Worm (Caenorhabditis elegans) whole organism, L4 larva: Measurements from ENCODE around the gene Y44A6C.1.

Experiments used
- F10B5.3 ChIP-seq: sonication (generic microtip); optimal IDR thresholded peaks from 2 replicates; lab custom pipeline; 2016; ENCODE audit warnings: mild to moderate bottlenecking, missing genetic modification characterization, missing compliant biosample characterization
- F26F4.8 ChIP-seq: fragments of 200-800 bp; sonication (Bioruptor generic); conservative IDR thresholded peaks from 2 replicates; pipeline ENCODE4 v1.3.6; 2022; ENCODE audit warnings: missing genetic modification characterization, missing compliant biosample characterization
- F37D6.2 ChIP-seq: sonication (generic microtip); optimal IDR thresholded peaks from 2 replicates; lab custom pipeline; 2016; ENCODE audit warnings: mild to moderate bottlenecking, missing genetic modification characterization, missing compliant biosample characterization
- F44E2.7 ChIP-seq: fragments of 200-800 bp; sonication (Bioruptor generic); IDR thresholded peaks from 2 replicates; pipeline ENCODE4 v2.1.2; 2022; ENCODE audit warnings: missing genetic modification characterization, missing compliant biosample characterization
- R02D3.7 ChIP-seq: fragments of 150-350 bp; sonication (generic microtip); optimal IDR thresholded peaks from 3 replicates; lab custom pipeline; 2014; ENCODE audit warnings: missing biosample characterization, missing genetic modification characterization
- T26A8.4 ChIP-seq: fragments of 200-800 bp; sonication (Bioruptor generic); IDR thresholded peaks from 2 replicates; pipeline ENCODE4 v1.3.6; 2022; ENCODE audit warnings: missing genetic modification characterization, missing compliant biosample characterization
- Y48G9A.11 ChIP-seq: fragments of 200-800 bp; sonication (Bioruptor generic); IDR thresholded peaks from 2 replicates; pipeline ENCODE4 v1.3.6; 2022; ENCODE audit warnings: missing genetic modification reagents, missing genetic modification characterization, missing compliant biosample characterization
- Y5F2A.4 ChIP-seq: fragments of 200-800 bp; sonication (Bioruptor generic); optimal IDR thresholded peaks from 2 replicates; lab custom pipeline; 2018; ENCODE audit warnings: mild to moderate bottlenecking, missing genetic modification characterization, missing compliant biosample characterization
- ZK546.5 ChIP-seq, 2 experiments: sonication (generic microtip); optimal IDR thresholded peaks; 2 replicates each; lab custom pipeline; 2017; ENCODE audit warnings: missing biosample characterization in 2 of 2, missing genetic modification characterization in 2 of 2
- aha-1 ChIP-seq: fragments of 150-350 bp; peaks from one replicate; lab custom pipeline; 2014; ENCODE audit warnings: missing biosample characterization, missing genetic modification characterization
- ceh-28 ChIP-seq: fragments of 150-350 bp; optimal IDR thresholded peaks from 2 replicates; lab custom pipeline; 2014; ENCODE audit warnings: missing biosample characterization, missing genetic modification reagents, missing genetic modification characterization
- ceh-82 ChIP-seq: sonication (generic microtip); optimal IDR thresholded peaks from 2 replicates; lab custom pipeline; 2017; ENCODE audit warnings: missing biosample characterization, missing genetic modification characterization
- daf-16 ChIP-seq, 3 experiments: sonication (generic microtip); optimal IDR thresholded peaks; 2 replicates each; lab custom pipeline; 2016 to 2017; ENCODE audit warnings: missing genetic modification characterization in 3 of 3, missing genetic modification reagents in 3 of 3, mild to moderate bottlenecking in 2 of 3, missing compliant biosample characterization in 2 of 3, missing biosample characterization in 1 of 3, moderate library complexity in 1 of 3
- daf-19 ChIP-seq: fragments of 200-800 bp; sonication (Bioruptor generic); conservative IDR thresholded peaks from 2 replicates; pipeline ENCODE4 v1.3.6; 2022; ENCODE audit warnings: missing genetic modification characterization, missing compliant biosample characterization
- daf-8 ChIP-seq: fragments of 200-800 bp; sonication (Bioruptor generic); IDR thresholded peaks from 2 replicates; pipeline ENCODE4 v1.3.6; 2022; ENCODE audit warnings: missing genetic modification characterization, missing compliant biosample characterization
- dmd-9 ChIP-seq: fragments of 200-800 bp; sonication (Bioruptor generic); IDR thresholded peaks from 2 replicates; pipeline ENCODE4 v1.3.6; 2022; ENCODE audit warnings: missing genetic modification reagents, missing genetic modification characterization, missing compliant biosample characterization
- dpl-1 ChIP-seq: fragments of 150-350 bp; optimal IDR thresholded peaks from 2 replicates; lab custom pipeline; 2014; ENCODE audit warnings: missing biosample characterization, missing genetic modification reagents, missing genetic modification characterization
- egl-27 ChIP-seq: sonication (generic microtip); optimal IDR thresholded peaks from 3 replicates; lab custom pipeline; 2017; ENCODE audit warnings: missing biosample characterization, missing genetic modification reagents, missing genetic modification characterization
- egl-43 ChIP-seq: fragments of 200-800 bp; sonication (Bioruptor generic); IDR thresholded peaks from 2 replicates; pipeline ENCODE4 v1.3.6; 2022; ENCODE audit warnings: missing genetic modification reagents, missing genetic modification characterization, missing compliant biosample characterization
- hmg-1.1 ChIP-seq: fragments of 200-800 bp; sonication (Bioruptor generic); IDR thresholded peaks from 2 replicates; pipeline ENCODE4 v1.3.6; 2022; ENCODE audit warnings: missing genetic modification reagents, missing genetic modification characterization, missing compliant biosample characterization
- jun-1 ChIP-seq: fragments of 150-350 bp; optimal IDR thresholded peaks from 2 replicates; lab custom pipeline; 2014; ENCODE audit warnings: missing biosample characterization, missing genetic modification reagents, missing genetic modification characterization
- lin-13 ChIP-seq: fragments of 150-350 bp; optimal IDR thresholded peaks from 2 replicates; lab custom pipeline; 2014; ENCODE audit warnings: missing biosample characterization, missing genetic modification reagents, missing genetic modification characterization
- lin-15B ChIP-seq: fragments of 150-350 bp; sonication (generic microtip); optimal IDR thresholded peaks from 3 replicates; lab custom pipeline; 2014; ENCODE audit warnings: missing biosample characterization, missing genetic modification characterization
- lin-29 ChIP-seq: fragments of 200-800 bp; sonication (Bioruptor generic); IDR thresholded peaks from 2 replicates; pipeline ENCODE4 v1.3.6; 2022; ENCODE audit warnings: missing genetic modification reagents, missing genetic modification characterization, missing compliant biosample characterization
- lin-38 ChIP-seq: fragments of 200-800 bp; sonication (Bioruptor generic); IDR thresholded peaks from 2 replicates; pipeline ENCODE4 v1.3.6; 2022; ENCODE audit warnings: missing genetic modification reagents, missing genetic modification characterization, missing compliant biosample characterization
- lin-39 ChIP-seq: fragments of 150-350 bp; optimal IDR thresholded peaks from 2 replicates; lab custom pipeline; 2014; ENCODE audit warnings: missing biosample characterization, missing genetic modification reagents, missing genetic modification characterization
- madf-9 ChIP-seq: fragments of 200-800 bp; sonication (Bioruptor generic); conservative IDR thresholded peaks from 2 replicates; pipeline ENCODE4 v1.3.6; 2022; ENCODE audit warnings: missing genetic modification reagents, missing genetic modification characterization, missing compliant biosample characterization
- mdl-1 ChIP-seq, 2 experiments: fragments of 150-350 bp in 1 of 2; sonication (generic microtip) in 1 of 2; optimal IDR thresholded peaks; 2 replicates each; lab custom pipeline; 2014 to 2017; ENCODE audit warnings: missing biosample characterization in 2 of 2, missing genetic modification characterization in 2 of 2
- nhr-10 ChIP-seq: fragments of 150-350 bp; optimal IDR thresholded peaks from 2 replicates; lab custom pipeline; 2014; ENCODE audit warnings: missing biosample characterization, missing genetic modification characterization
- nhr-102 ChIP-seq: sonication (generic microtip); optimal IDR thresholded peaks from 2 replicates; lab custom pipeline; 2016; ENCODE audit warnings: mild to moderate bottlenecking, missing genetic modification characterization, moderate library complexity, missing compliant biosample characterization
- nhr-237 ChIP-seq: sonication (generic microtip); optimal IDR thresholded peaks from 2 replicates; lab custom pipeline; 2017; ENCODE audit warnings: missing biosample characterization, missing genetic modification characterization
- nhr-28 ChIP-seq: fragments of 150-350 bp; optimal IDR thresholded peaks from 2 replicates; lab custom pipeline; 2014; ENCODE audit warnings: missing biosample characterization, missing genetic modification characterization
- nhr-77 ChIP-seq: fragments of 150-350 bp; optimal IDR thresholded peaks from 2 replicates; lab custom pipeline; 2014; ENCODE audit warnings: missing biosample characterization, missing genetic modification characterization
- saeg-2 ChIP-seq: fragments of 200-800 bp; sonication (Bioruptor generic); IDR thresholded peaks from 2 replicates; pipeline ENCODE4 v1.3.6; 2022; ENCODE audit warnings: missing genetic modification reagents, missing genetic modification characterization, missing compliant biosample characterization
- skn-1 ChIP-seq: fragments of 150-350 bp; optimal IDR thresholded peaks from 2 replicates; lab custom pipeline; 2014; ENCODE audit warnings: missing biosample characterization, missing genetic modification characterization
- tag-97 ChIP-seq: fragments of 200-800 bp; sonication (Bioruptor generic); IDR thresholded peaks from 2 replicates; pipeline ENCODE4 v1.3.6; 2022; ENCODE audit warnings: missing genetic modification characterization, missing compliant biosample characterization
- unc-62 ChIP-seq, 3 experiments: fragments of 150-350 bp in 1 of 3; sonication (generic microtip); optimal IDR thresholded peaks in 2 of 3; peaks in 1 of 3; 1 replicate in 1 of 3; 2 replicates in 2 of 3; lab custom pipeline; 2014 to 2017; ENCODE audit warnings: missing biosample characterization in 3 of 3, missing genetic modification characterization in 3 of 3, missing genetic modification reagents in 3 of 3, missing genotype in 1 of 3
- vab-7 ChIP-seq: fragments of 200-800 bp; sonication (Bioruptor generic); IDR thresholded peaks from 2 replicates; pipeline ENCODE4 v1.3.6; 2022; ENCODE audit warnings: missing genetic modification reagents, missing genetic modification characterization, missing compliant biosample characterization
- zag-1 ChIP-seq: fragments of 150-350 bp; optimal IDR thresholded peaks from 2 replicates; lab custom pipeline; 2014; ENCODE audit warnings: missing biosample characterization, missing genetic modification characterization
- zfp-3 ChIP-seq: fragments of 200-800 bp; sonication (Bioruptor generic); conservative IDR thresholded peaks from 2 replicates; pipeline ENCODE4 v1.3.6; 2022; ENCODE audit warnings: missing genetic modification reagents, missing genetic modification characterization, missing compliant biosample characterization
- ztf-7 ChIP-seq: fragments of 150-350 bp; optimal IDR thresholded peaks from 2 replicates; lab custom pipeline; 2014; ENCODE audit warnings: missing biosample characterization, missing genetic modification characterization

Y44A6C.1 gene

DNA sequence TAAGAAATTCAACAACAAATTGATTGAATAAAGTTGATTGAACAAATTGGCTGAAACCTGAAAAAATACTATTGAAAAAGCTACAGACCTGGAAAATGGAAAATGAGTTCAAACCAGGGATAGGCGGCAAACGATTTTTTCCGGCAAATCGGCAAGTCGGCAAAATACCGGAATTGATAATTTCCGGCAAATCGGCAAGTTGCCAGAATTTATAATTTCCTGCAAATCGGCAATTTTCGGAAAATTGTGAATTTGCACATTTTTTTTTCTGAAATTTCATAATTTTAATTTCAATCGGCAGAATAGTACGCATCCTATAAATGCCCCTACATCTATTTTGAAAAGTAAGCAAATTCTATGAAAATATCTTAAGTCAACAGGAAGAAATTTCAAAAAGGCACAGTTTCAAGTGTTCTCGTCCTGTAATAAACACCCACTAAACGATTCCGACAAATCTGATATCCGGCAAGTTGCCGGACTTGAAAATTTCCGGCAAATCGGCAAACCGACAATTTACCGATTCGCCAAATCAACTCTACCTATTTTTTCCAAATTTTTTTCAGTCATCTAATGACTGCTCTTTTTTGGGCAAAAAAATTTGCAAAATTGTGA is 3.2 kb downstream of the Y44A6C.1 start (continued):
- no peak for TF ChIP-seq mdl-1 (tag; optimal IDR thresholded peaks at IDR 0.05; lab: Kevin White, UChicago)
- TF ChIP-seq F26F4.8: no peak
- no peak for TF ChIP-seq ceh-82 (tag; lab: Kevin White, UChicago)

DNA sequence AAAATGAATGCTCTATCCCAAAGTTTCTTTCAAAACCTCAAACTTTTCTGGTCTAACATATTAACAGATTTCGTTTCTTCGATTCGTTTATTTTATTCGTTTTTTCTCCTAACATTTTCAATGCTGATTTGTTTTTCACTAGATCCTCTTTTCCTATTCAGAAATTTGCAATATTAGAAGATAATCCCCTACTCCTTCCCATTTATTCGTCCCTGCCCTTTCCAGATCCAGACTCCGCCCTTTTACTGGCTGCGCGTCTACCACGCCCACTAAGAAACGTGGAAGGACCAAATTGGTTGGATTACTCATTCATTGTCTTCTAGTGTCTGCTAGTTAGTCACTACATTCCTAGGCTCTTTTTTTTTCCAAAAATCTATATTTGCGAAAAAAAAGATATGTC is 8.2 kb downstream of the Y44A6C.1 start, which contains the start of gene Y44A6C.2:
Gene Y44A6C.2, plus strand, starts transcription at position 301 of the 400 bp plus-strand sequence.
- no peak for TF ChIP-seq F37D6.2 (tag; lab: Kevin White, UChicago)
- no peak for TF ChIP-seq egl-43 (GFP tag; lab: Robert Waterston, UW)
- TF ChIP-seq mdl-1 (tag; optimal IDR thresholded peaks at IDR 0.05; lab: Kevin White, UChicago): no peak
- no peak for TF ChIP-seq vab-7 (GFP tag; lab: Robert Waterston, UW)
- no peak for TF ChIP-seq ZK546.5 (tag; optimal IDR thresholded peaks at IDR 0.05; lab: Kevin White, UChicago)
- no peak for TF ChIP-seq Y5F2A.4 (GFP tag; lab: Kevin White, UChicago)
- TF ChIP-seq ceh-82 (tag; lab: Kevin White, UChicago): no peak
- no peak for TF ChIP-seq dpl-1 (GFP tag; lab: Kevin White, UChicago)
- TF ChIP-seq daf-16 (GFP tag; optimal IDR thresholded peaks at IDR 0.05; lab: Kevin White, UChicago): no peak
- TF ChIP-seq daf-16 (tag; optimal IDR thresholded peaks at IDR 0.05; lab: Kevin White, UChicago): no peak
- TF ChIP-seq nhr-77 (tag; lab: Kevin White, UChicago): no peak

DNA sequence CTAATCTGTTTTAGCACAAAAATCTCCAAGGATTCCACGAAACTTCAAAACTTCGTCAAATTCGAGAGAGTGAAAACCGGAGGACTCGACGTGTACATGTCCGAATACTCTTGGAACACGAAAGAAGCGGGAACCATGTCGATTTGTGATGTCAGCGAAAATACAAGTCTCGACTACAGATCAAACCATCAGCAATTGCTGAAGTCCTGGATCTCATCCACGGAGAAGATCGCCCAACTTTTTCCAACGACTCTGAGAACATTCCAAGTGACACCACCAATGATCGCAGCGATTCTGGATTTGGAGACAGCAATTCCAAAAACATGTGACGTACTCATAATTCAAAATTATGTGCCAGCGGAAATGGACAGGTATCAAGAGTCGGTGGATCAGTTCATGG is 8.7 kb downstream of the Y44A6C.1 start:
- TF ChIP-seq egl-43 (GFP tag; lab: Robert Waterston, UW) (no peak), aha-1 (tag; lab: Kevin White, UChicago) (peak; percentile 82), unc-62 (GFP tag; optimal IDR thresholded peaks at IDR 0.05 in 1 of 2; lab: Kevin White, UChicago) (peak in 1 of 2 experiments; percentile 73), unc-62 (tag; optimal IDR thresholded peaks at IDR 0.05; lab: Kevin White, UChicago) (no peak), daf-19 (GFP tag; lab: Robert Waterston, UW) (no peak)

DNA sequence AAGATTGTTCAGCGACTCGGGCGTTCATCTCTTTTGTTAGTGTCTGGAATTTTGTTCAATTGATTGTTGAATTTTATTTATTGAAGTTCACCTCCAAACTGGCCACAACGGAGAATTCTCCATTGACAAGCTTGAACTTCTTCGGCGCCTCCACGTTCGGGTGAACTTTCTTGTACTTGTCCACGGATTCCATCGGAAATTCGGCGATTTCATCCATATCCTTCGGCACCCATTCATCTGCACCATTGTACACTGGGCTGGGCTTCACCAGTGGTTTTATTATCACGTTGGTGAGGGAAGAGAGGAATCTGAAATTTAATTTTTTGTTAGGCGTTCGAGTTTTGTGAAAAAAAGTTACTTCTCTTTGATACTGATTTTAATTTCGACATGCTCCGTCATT is 13.7 kb downstream of the Y44A6C.1 start:
- peak; percentile 92 for TF ChIP-seq aha-1 (tag; lab: Kevin White, UChicago)
- TF ChIP-seq ztf-7 (tag; lab: Kevin White, UChicago): no peak

DNA sequence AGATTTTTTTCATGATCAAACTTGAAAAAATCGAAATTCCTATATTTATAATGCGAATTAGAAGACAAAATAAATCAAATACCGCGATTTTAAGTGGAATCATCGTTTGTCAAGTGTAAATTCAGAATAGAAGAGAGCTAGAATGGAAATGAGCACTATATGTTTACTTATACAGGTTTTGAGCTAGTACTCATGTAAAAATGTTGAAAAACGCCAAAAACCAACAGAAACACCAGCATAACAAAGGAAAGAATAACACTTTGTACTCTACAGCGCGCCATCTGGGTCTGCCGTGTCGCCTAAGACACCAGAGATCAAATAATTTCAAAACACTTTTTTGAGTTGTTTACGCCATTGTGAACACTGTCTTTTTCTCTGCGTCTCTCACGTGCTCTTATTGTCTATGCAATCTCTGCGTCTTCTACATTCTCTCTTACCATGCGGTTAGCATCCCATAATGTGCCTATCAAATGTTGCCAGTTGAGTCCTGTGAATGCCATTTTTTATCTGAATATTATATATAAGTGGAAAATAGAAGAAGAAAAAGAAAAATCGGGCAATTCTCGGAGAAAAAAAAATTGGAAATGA is 15.1 kb downstream of the Y44A6C.1 start, which contains the start of gene ipla-3:
Gene ipla-3, minus strand, starts transcription at position 510 of the 588 bp plus-strand sequence.
- TF ChIP-seq lin-29 (GFP tag; lab: Robert Waterston, UW) (no peak), egl-43 (GFP tag; lab: Robert Waterston, UW) (0 out of 2 replicates have a peak, but pooled peaks have one; percentile 26), lin-38 (GFP tag; lab: Robert Waterston, UW) (peak; percentile 54), lin-39 (tag; lab: Kevin White, UChicago) (no peak), nhr-237 (tag; lab: Kevin White, UChicago) (no peak), F37D6.2 (tag; lab: Kevin White, UChicago) (no peak), jun-1 (tag; lab: Kevin White, UChicago) (peak; percentile 50), F44E2.7 (GFP tag; lab: Robert Waterston, UW) (no peak), skn-1 (no peak), saeg-2 (no peak), tag-97 (no peak), ceh-82 (tag; lab: Kevin White, UChicago) (no peak), F10B5.3 (tag; lab: Kevin White, UChicago) (no peak), nhr-102 (tag; lab: Kevin White, UChicago) (peak; percentile 71), daf-8 (GFP tag; lab: Robert Waterston, UW) (no peak), hmg-1.1 (GFP tag; lab: Robert Waterston, UW) (peak; percentile 71), egl-27 (no peak), T26A8.4 (GFP tag; lab: Robert Waterston, UW) (peak; percentile 70; the same call in 1 of the 2 replicates), dmd-9 (GFP tag; lab: Robert Waterston, UW) (no peak), R02D3.7 (tag; lab: Kevin White, UChicago) (no peak), ceh-28 (tag; lab: Kevin White, UChicago) (no peak), nhr-28 (tag; lab: Kevin White, UChicago) (peak; percentile 84), nhr-10 (tag; lab: Kevin White, UChicago) (peak; percentile 12), lin-15B (no peak), zag-1 (tag; lab: Kevin White, UChicago) (no peak), zfp-3 (peak; percentile 65; the same call in 1 of the 2 replicates), Y5F2A.4 (GFP tag; lab: Kevin White, UChicago) (no peak), madf-9 (GFP tag; lab: Robert Waterston, UW) (no peak), Y48G9A.11 (no peak), lin-13 (GFP tag; lab: Kevin White, UChicago) (no peak)
